Worm (Caenorhabditis elegans) whole organism, L3 larva: Measurements from ENCODE around the gene M01E10.3.

Experiments used
- ceh-28 ChIP-seq: fragments of 150-350 bp; optimal IDR thresholded peaks from 2 replicates; lab custom pipeline; 2014; ENCODE audit warnings: missing biosample characterization, missing genetic modification reagents, missing genetic modification characterization
- fos-1 ChIP-seq: fragments of 150-350 bp; optimal IDR thresholded peaks from 2 replicates; lab custom pipeline; 2014; ENCODE audit warnings: missing biosample characterization, missing genetic modification characterization
- jun-1 ChIP-seq: fragments of 150-350 bp; optimal IDR thresholded peaks from 2 replicates; lab custom pipeline; 2014; ENCODE audit warnings: missing biosample characterization, missing genetic modification reagents, missing genetic modification characterization
- mdl-1 ChIP-seq: fragments of 150-350 bp; optimal IDR thresholded peaks from 2 replicates; lab custom pipeline; 2014; ENCODE audit warnings: missing biosample characterization, missing genetic modification characterization
- nhr-11 ChIP-seq: fragments of 150-350 bp; optimal IDR thresholded peaks from 2 replicates; lab custom pipeline; 2014; ENCODE audit warnings: missing biosample characterization, missing genetic modification characterization
- nhr-237 ChIP-seq: fragments of 150-350 bp; optimal IDR thresholded peaks from 2 replicates; lab custom pipeline; 2014; ENCODE audit warnings: missing biosample characterization, missing genetic modification characterization

DNA sequence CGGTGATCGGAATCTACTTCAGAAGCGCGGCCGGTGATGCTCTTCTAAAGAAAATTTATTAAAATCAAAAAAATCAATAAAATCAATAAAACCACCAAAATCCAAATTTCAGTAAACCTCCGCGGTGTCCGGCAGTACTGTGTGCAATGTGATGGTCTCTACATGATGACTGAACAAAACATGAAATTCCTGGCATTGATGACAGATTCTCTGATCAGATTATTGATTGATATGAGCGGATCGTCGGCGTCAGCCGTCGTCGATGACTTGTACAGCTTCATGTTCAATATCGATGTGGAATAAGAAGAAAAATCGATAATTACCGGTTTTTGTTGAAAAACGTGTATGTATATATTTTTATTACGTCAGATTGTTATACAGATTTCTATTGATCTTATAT lies 45.1 kb downstream of the M01E10.3 start:
- TF ChIP-seq jun-1 (tag; lab: Kevin White, UChicago) (no peak), fos-1 (no peak), mdl-1 (tag; lab: Kevin White, UChicago) (no peak), ceh-28 (peak; percentile 43), nhr-11 (no peak), nhr-237 (no peak)
